Worm (Caenorhabditis elegans) whole organism, late embryonic: ENCODE measurements around the gene Y38H6C.8.

Source experiments
- C08G9.2 ChIP-seq: sonication (generic microtip); optimal IDR thresholded peaks from 2 replicates; lab custom pipeline; 2016; ENCODE audit warnings: mild to moderate bottlenecking, missing genetic modification characterization, moderate library complexity, missing compliant biosample characterization
- C38D4.7 ChIP-seq: fragments of 200-800 bp; sonication (Bioruptor generic); optimal IDR thresholded peaks from 2 replicates; lab custom pipeline; 2018; ENCODE audit warnings: mild to moderate bottlenecking, missing genetic modification characterization, moderate library complexity, missing compliant biosample characterization
- K02D7.2 ChIP-seq: sonication (generic microtip); optimal IDR thresholded peaks from 2 replicates; lab custom pipeline; 2017; ENCODE audit warnings: mild to moderate bottlenecking, missing genetic modification characterization, missing compliant biosample characterization
- K09A11.1 ChIP-seq: sonication (generic microtip); optimal IDR thresholded peaks from 2 replicates; lab custom pipeline; 2017; ENCODE audit warnings: antibody characterized with exemption, mild to moderate bottlenecking, missing genetic modification characterization, missing compliant biosample characterization; ENCODE audit not compliant: insufficient read depth
- T23F11.4 ChIP-seq: fragments of 200-800 bp; sonication (Bioruptor generic); optimal IDR thresholded peaks from 2 replicates; lab custom pipeline; 2018; ENCODE audit warnings: mild to moderate bottlenecking, missing genetic modification characterization, missing compliant biosample characterization
- Y22D7AL.16 ChIP-seq: sonication (generic microtip); optimal IDR thresholded peaks from 2 replicates; lab custom pipeline; 2016; ENCODE audit warnings: missing genetic modification characterization, missing compliant biosample characterization
- ceh-18 ChIP-seq: sonication (generic microtip); optimal IDR thresholded peaks from 2 replicates; lab custom pipeline; 2016; ENCODE audit warnings: missing genetic modification characterization, missing compliant biosample characterization
- ceh-2 ChIP-seq: sonication (generic microtip); optimal IDR thresholded peaks from 2 replicates; lab custom pipeline; 2016; ENCODE audit warnings: missing genotype, missing genetic modification characterization, missing compliant biosample characterization
- ceh-24 ChIP-seq: sonication (generic microtip); optimal IDR thresholded peaks from 2 replicates; lab custom pipeline; 2016; ENCODE audit warnings: mild to moderate bottlenecking, missing genetic modification characterization, missing compliant biosample characterization
- ceh-34 ChIP-seq: sonication (generic microtip); optimal IDR thresholded peaks from 2 replicates; lab custom pipeline; 2016; ENCODE audit warnings: mild to moderate bottlenecking, missing genetic modification characterization, missing compliant biosample characterization
- ceh-48 ChIP-seq: sonication (generic microtip); optimal IDR thresholded peaks from 2 replicates; lab custom pipeline; 2016; ENCODE audit warnings: missing genetic modification characterization, inconsistent platforms, missing compliant biosample characterization
- ceh-9 ChIP-seq: sonication (generic microtip); optimal IDR thresholded peaks from 2 replicates; lab custom pipeline; 2016; ENCODE audit warnings: mild to moderate bottlenecking, missing genetic modification characterization, inconsistent platforms, missing compliant biosample characterization
- dmd-4 ChIP-seq: sonication (generic microtip); optimal IDR thresholded peaks from 2 replicates; lab custom pipeline; 2016; ENCODE audit warnings: borderline replicate concordance, missing genetic modification characterization, missing compliant biosample characterization
- elt-2 ChIP-seq: sonication (generic microtip); optimal IDR thresholded peaks from 2 replicates; lab custom pipeline; 2016; ENCODE audit warnings: missing genetic modification reagents, missing genetic modification characterization, missing compliant biosample characterization
- ets-4 ChIP-seq: sonication (generic microtip); optimal IDR thresholded peaks from 2 replicates; lab custom pipeline; 2016; ENCODE audit warnings: missing genetic modification characterization, missing compliant biosample characterization
- eyg-1 ChIP-seq: sonication (generic microtip); optimal IDR thresholded peaks from 2 replicates; lab custom pipeline; 2016; ENCODE audit warnings: missing genotype, missing genetic modification characterization, missing compliant biosample characterization
- fkh-10 ChIP-seq: fragments of 150-350 bp; optimal IDR thresholded peaks from 2 replicates; lab custom pipeline; 2014; ENCODE audit warnings: missing biosample characterization, missing genetic modification reagents, missing genetic modification characterization
- gmeb-2 ChIP-seq: sonication (generic microtip); optimal IDR thresholded peaks from 2 replicates; lab custom pipeline; 2016; ENCODE audit warnings: missing genetic modification characterization, inconsistent platforms, missing compliant biosample characterization
- hlh-8 ChIP-seq: sonication (generic microtip); optimal IDR thresholded peaks from 2 replicates; lab custom pipeline; 2016; ENCODE audit warnings: missing genotype, missing genetic modification characterization, missing compliant biosample characterization
- nfya-1 ChIP-seq: sonication (generic microtip); optimal IDR thresholded peaks from 2 replicates; lab custom pipeline; 2017; ENCODE audit warnings: missing genetic modification characterization, mild to moderate bottlenecking, missing compliant biosample characterization, antibody characterized with exemption, moderate library complexity
- npax-4 ChIP-seq: sonication (generic microtip); optimal IDR thresholded peaks from 2 replicates; lab custom pipeline; 2016; ENCODE audit warnings: missing genetic modification characterization, missing compliant biosample characterization
- odd-2 ChIP-seq: sonication (generic microtip); optimal IDR thresholded peaks from 2 replicates; lab custom pipeline; 2017; ENCODE audit warnings: antibody characterized with exemption, mild to moderate bottlenecking, missing genetic modification characterization, missing compliant biosample characterization
- pag-3 ChIP-seq: sonication (generic microtip); optimal IDR thresholded peaks from 2 replicates; lab custom pipeline; 2016; ENCODE audit warnings: missing compliant biosample characterization, missing genetic modification characterization, borderline replicate concordance
- pat-9 ChIP-seq: fragments of 200-800 bp; sonication (Bioruptor generic); optimal IDR thresholded peaks from 2 replicates; lab custom pipeline; 2018; ENCODE audit warnings: mild to moderate bottlenecking, missing genetic modification characterization, moderate library complexity, missing compliant biosample characterization
- pax-1 ChIP-seq: fragments of 150-350 bp; optimal IDR thresholded peaks from 2 replicates; lab custom pipeline; 2014; ENCODE audit warnings: missing biosample characterization, missing genetic modification characterization
- pha-2 ChIP-seq: sonication (generic microtip); optimal IDR thresholded peaks from 2 replicates; lab custom pipeline; 2017; ENCODE audit warnings: mild to moderate bottlenecking, missing genetic modification characterization, missing compliant biosample characterization
- pros-1 ChIP-seq: fragments of 150-350 bp; optimal IDR thresholded peaks from 2 replicates; lab custom pipeline; 2014; ENCODE audit warnings: missing biosample characterization, missing genetic modification reagents, missing genetic modification characterization
- ref-2 ChIP-seq: sonication (generic microtip); optimal IDR thresholded peaks from 2 replicates; lab custom pipeline; 2016; ENCODE audit warnings: missing genetic modification characterization, missing compliant biosample characterization
- sdc-2 ChIP-seq: sonication (generic microtip); optimal IDR thresholded peaks from 2 replicates; lab custom pipeline; 2016; ENCODE audit warnings: missing genotype, missing genetic modification characterization, missing compliant biosample characterization
- sox-2 ChIP-seq: fragments of 200-800 bp; sonication (Bioruptor generic); IDR thresholded peaks from 2 replicates; pipeline ENCODE4 v1.3.6; 2022; ENCODE audit warnings: missing genetic modification reagents, missing genetic modification characterization, missing compliant biosample characterization
- tbx-2 ChIP-seq: sonication (generic microtip); optimal IDR thresholded peaks from 2 replicates; lab custom pipeline; 2016; ENCODE audit warnings: missing genetic modification characterization, missing compliant biosample characterization
- tbx-7 ChIP-seq: sonication (generic microtip); optimal IDR thresholded peaks from 2 replicates; lab custom pipeline; 2016; ENCODE audit warnings: missing genotype, missing genetic modification characterization, missing compliant biosample characterization
- unc-42 ChIP-seq: sonication (generic microtip); optimal IDR thresholded peaks from 2 replicates; lab custom pipeline; 2016; ENCODE audit warnings: missing genotype, missing genetic modification characterization, missing compliant biosample characterization
- zip-5 ChIP-seq: sonication (generic microtip); optimal IDR thresholded peaks from 2 replicates; lab custom pipeline; 2016; ENCODE audit warnings: missing genetic modification characterization, missing compliant biosample characterization

Gene Y38H6C.8

DNA sequence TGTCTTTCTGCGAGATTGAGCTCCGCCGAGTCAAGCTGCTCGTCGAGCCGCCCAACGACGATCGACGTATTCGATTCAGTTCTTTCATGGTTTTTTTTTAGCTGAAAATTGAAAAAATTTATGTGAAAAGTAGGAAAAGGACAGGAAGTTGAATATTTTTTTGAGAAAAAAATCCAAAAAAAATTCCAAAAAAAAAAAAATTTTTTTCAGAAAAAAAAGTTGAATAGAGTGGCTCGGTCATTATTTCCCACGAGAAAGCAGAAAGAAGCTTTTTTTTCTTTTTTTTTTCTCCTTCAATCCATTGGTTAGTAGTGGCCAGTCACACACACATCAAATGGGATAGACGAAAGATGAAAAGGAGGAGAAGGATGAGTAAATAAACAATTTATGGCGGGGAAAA lies 28.5 kb upstream of the Y38H6C.8 start, which contains the start of gene dhcr-7:
Gene dhcr-7, minus strand, starts transcription at position 101 of the 400 bp plus-strand sequence.
- no peak for TF ChIP-seq gmeb-2
- TF ChIP-seq ets-4 (tag; lab: Kevin White, UChicago): no peak
- TF ChIP-seq dmd-4 (tag; lab: Kevin White, UChicago): no peak
- TF ChIP-seq unc-42: no peak
- TF ChIP-seq sox-2 (GFP tag; lab: Robert Waterston, UW): no peak
- TF ChIP-seq K09A11.1 (tag; lab: Kevin White, UChicago): no peak
- TF ChIP-seq C38D4.7: no peak
- no peak for TF ChIP-seq fkh-10 (GFP tag; lab: Kevin White, UChicago)
- TF ChIP-seq ceh-2 (tag; lab: Kevin White, UChicago): no peak
- no peak for TF ChIP-seq K02D7.2
- TF ChIP-seq ceh-34 (tag; lab: Kevin White, UChicago): no peak

DNA sequence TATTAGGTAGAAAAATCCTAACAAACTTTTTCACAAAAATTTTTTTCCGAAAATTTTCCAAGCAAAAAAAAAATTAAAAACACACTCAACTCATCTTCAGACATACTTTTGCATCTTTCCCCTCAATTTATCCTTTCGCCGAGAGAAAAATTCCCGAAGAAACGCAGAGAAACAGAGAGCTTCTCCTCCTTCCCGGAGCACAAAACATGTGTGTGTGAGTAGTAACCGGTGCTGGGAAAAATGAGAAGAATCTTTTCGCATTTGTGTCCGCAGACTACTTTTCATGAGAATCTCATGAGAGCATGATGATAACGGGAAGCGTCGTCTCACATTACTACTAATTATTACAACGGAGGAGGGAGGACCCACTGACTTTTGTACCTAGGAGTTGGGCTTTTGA lies 27.2 kb upstream of the Y38H6C.8 start:
- TF ChIP-seq sdc-2 (tag; lab: Kevin White, UChicago) (no peak), pha-2 (tag; lab: Kevin White, UChicago) (no peak), eyg-1 (tag; lab: Kevin White, UChicago) (no peak), ceh-48 (tag; lab: Kevin White, UChicago) (no peak), zip-5 (no peak), C08G9.2 (tag; lab: Kevin White, UChicago) (no peak), T23F11.4 (GFP tag; lab: Kevin White, UChicago) (no peak), hlh-8 (peak; percentile 53), ceh-18 (tag; lab: Kevin White, UChicago) (peak; percentile 9), pros-1 (tag; lab: Kevin White, UChicago) (no peak), pat-9 (tag; lab: Kevin White, UChicago) (no peak), pag-3 (no peak)

DNA sequence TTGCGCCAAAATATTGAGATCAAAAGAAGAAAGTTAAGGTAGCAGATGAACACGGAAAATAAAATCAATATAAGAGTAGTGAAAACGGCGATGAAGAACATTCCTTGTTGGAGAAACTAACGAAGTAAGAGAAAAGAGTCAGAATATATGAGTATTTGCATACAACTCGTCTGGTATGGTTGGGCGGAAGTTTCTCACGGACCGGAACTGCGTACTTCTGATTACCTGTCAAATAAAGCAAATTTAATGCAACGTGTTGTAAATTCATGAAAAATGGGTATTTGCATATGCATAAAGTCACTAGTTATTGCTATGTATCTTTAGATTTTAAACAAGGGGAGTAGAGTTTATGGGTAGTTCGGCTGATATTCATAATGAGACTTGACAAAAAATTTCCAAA lies 24.7 kb upstream of the Y38H6C.8 start, which contains the start of gene srbc-78:
Gene srbc-78, minus strand, starts transcription at position 101 of the 400 bp plus-strand sequence.
- no peak for TF ChIP-seq nfya-1 (tag; lab: Kevin White, UChicago)
- TF ChIP-seq tbx-2: no peak
- no peak for TF ChIP-seq elt-2 (tag; lab: Kevin White, UChicago)
- TF ChIP-seq C08G9.2 (tag; lab: Kevin White, UChicago): no peak
- no peak for TF ChIP-seq tbx-7 (tag; lab: Kevin White, UChicago)
- no peak for TF ChIP-seq pax-1
- TF ChIP-seq eyg-1 (tag; lab: Kevin White, UChicago): no peak
- no peak for TF ChIP-seq ceh-18 (tag; lab: Kevin White, UChicago)

DNA sequence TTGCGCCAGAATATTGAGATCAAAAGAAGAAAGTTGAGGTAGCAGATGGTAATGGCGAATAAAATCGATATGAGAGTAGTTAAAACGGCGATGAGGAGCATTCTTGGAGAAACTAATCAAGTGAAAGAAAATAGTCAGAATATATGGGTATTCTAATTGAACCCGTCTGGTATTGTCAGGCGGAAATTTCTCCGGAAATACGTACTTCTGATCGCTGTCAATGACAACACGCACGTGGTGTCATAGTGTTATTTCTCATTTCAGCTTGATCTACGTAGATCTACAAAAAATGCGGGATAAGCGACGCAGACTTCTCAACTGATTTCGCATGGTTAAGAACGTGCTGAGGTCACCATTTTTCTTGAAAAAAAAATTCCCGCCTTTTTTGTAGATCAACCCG lies 21.4 kb upstream of the Y38H6C.8 start, which contains the start of gene srbc-79:
Gene srbc-79, minus strand, starts transcription at position 101 of the 400 bp plus-strand sequence.
- TF ChIP-seq Y22D7AL.16 (tag; lab: Kevin White, UChicago) (no peak), ceh-24 (tag; lab: Kevin White, UChicago) (no peak), C38D4.7 (no peak), eyg-1 (tag; lab: Kevin White, UChicago) (no peak), odd-2 (tag; lab: Kevin White, UChicago) (no peak), ceh-9 (tag; lab: Kevin White, UChicago) (no peak), ref-2 (tag; lab: Kevin White, UChicago) (no peak), npax-4 (no peak), ceh-18 (tag; lab: Kevin White, UChicago) (no peak), pha-2 (tag; lab: Kevin White, UChicago) (no peak)
